Worm (Caenorhabditis elegans): ENCODE measurements around the gene F54D5.2.

DNA sequence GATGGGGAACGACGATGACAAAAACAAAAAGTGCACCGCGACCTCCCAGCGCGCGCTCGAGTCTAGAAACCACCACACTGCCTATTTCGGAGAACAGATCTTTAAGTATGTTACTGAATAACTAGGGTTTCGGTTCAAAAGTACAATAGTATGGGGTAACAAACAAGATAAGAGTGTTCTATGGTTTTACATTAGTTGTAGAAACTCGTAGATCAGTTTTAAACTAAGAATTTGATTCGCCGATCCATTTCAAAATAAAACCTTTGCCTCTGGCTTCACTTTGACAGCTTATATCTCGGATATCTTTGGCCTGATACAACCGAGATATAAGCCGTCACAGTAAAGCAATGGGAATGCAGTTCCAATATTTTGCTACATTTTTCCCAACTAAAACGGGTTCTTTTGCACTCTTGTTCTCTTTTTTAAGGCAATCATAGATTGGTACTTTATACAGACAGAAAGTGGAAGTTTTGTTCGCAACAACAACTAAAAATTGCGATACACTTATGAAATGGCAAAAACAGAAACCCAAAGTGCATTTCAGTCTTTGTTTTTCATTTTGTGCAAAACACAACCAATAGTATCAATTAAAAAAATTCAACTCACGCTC is 43.5 kb downstream of the F54D5.2 start:
- no peak for TF ChIP-seq ztf-29 (GFP tag; IDR thresholded peaks at IDR 0.05)
- TF ChIP-seq flt-1 (GFP tag; IDR thresholded peaks at IDR 0.05) = no peak
- TF ChIP-seq ztf-23 (GFP tag; IDR thresholded peaks at IDR 0.05) = 0 out of 2 replicates have a peak, but pooled peaks have one; percentile 21
- TF ChIP-seq med-1 (GFP tag; optimal IDR thresholded peaks at IDR 0.05; ENCODE audit: insufficient read depth) = no peak
- no peak for TF ChIP-seq T22C8.4 (GFP tag; IDR thresholded peaks at IDR 0.05)
- no peak for TF ChIP-seq klf-2 (GFP tag; conservative IDR thresholded peaks at IDR 0.05)
- TF ChIP-seq tab-1 (GFP tag; IDR thresholded peaks at IDR 0.05) = no peak
- no peak for TF ChIP-seq ref-1 (GFP tag; conservative IDR thresholded peaks at IDR 0.05)
- no peak for TF ChIP-seq cog-1 (tag; optimal IDR thresholded peaks at IDR 0.05)

Measured in whole organism, midembryonic.